Fruit fly (Drosophila melanogaster) whole organism, wandering third instar larva: ENCODE results near the gene CG32201.

Experiments
- Abd-B ChIP-seq: fragments of >200 bp; optimal IDR thresholded peaks from 2 replicates; lab custom pipeline; 2017; ENCODE audit warnings: missing biosample characterization, missing genetic modification characterization
- CG32264 ChIP-seq: fragments of 200-800 bp; sonication (Bioruptor generic); optimal IDR thresholded peaks from 2 replicates; lab custom pipeline; 2016; ENCODE audit warnings: missing biosample characterization, missing genetic modification characterization
- CG9705 ChIP-seq: fragments of 200-800 bp; sonication (Bioruptor generic); optimal IDR thresholded peaks from 2 replicates; lab custom pipeline; 2018; ENCODE audit warnings: missing biosample characterization, mild to moderate bottlenecking, missing genetic modification characterization
- CrebA ChIP-seq: fragments of 200-800 bp; sonication (Bioruptor generic); optimal IDR thresholded peaks from 2 replicates; lab custom pipeline; 2016; ENCODE audit warnings: missing biosample characterization, mild to moderate bottlenecking, missing genetic modification characterization, borderline replicate concordance
- Dfd ChIP-seq: fragments of >200 bp; optimal IDR thresholded peaks from 2 replicates; lab custom pipeline; 2017; ENCODE audit warnings: missing biosample characterization, missing genetic modification characterization
- Dif ChIP-seq: fragments of 200-275, 200-300 bp; sonication (Bioruptor generic); optimal IDR thresholded peaks from 2 replicates; lab custom pipeline; 2018; ENCODE audit warnings: missing biosample characterization, missing genetic modification characterization; ENCODE audit not compliant: partially characterized antibody
- GATAd ChIP-seq: sonication (Bioruptor generic); optimal IDR thresholded peaks from 2 replicates; lab custom pipeline; 2016; ENCODE audit warnings: missing biosample characterization, missing genetic modification characterization
- HLH106 ChIP-seq: fragments of 200-800 bp; optimal IDR thresholded peaks from 3 replicates; lab custom pipeline; 2019; ENCODE audit warnings: missing biosample characterization, mild to moderate bottlenecking, missing genetic modification characterization, moderate library complexity
- Hnf4 ChIP-seq: fragments of 200-800 bp; sonication (Bioruptor generic); optimal IDR thresholded peaks from 2 replicates; lab custom pipeline; 2016; ENCODE audit warnings: missing biosample characterization, mild to moderate bottlenecking, missing genetic modification characterization
- Hr78 ChIP-seq: fragments of >200 bp; optimal IDR thresholded peaks from 2 replicates; lab custom pipeline; 2017; ENCODE audit warnings: missing biosample characterization, missing genetic modification characterization
- Hr83 ChIP-seq: fragments of 200-300 bp; sonication (Bioruptor generic); optimal IDR thresholded peaks from 2 replicates; lab custom pipeline; 2016; ENCODE audit warnings: missing biosample characterization, mild to moderate bottlenecking, missing genetic modification characterization, moderate library complexity; ENCODE audit not compliant: poor library complexity, severe bottlenecking
- Jra ChIP-seq: sonication (Bioruptor generic); optimal IDR thresholded peaks from 2 replicates; lab custom pipeline; 2016; ENCODE audit warnings: missing biosample characterization, missing genetic modification characterization
- Mio ChIP-seq: sonication (Bioruptor generic); optimal IDR thresholded peaks from 2 replicates; lab custom pipeline; 2016; ENCODE audit warnings: missing biosample characterization, missing genetic modification characterization
- Myc ChIP-seq: fragments of >200 bp; optimal IDR thresholded peaks from 2 replicates; lab custom pipeline; 2017
- N ChIP-seq: fragments of >200 bp; optimal IDR thresholded peaks from 2 replicates; lab custom pipeline; 2018; ENCODE audit warnings: missing biosample characterization, missing external identifiers, missing genetic modification characterization
- OdsH ChIP-seq: fragments of 200-800 bp; sonication (Bioruptor generic); optimal IDR thresholded peaks from 2 replicates; lab custom pipeline; 2016; ENCODE audit warnings: missing biosample characterization, mild to moderate bottlenecking, missing genetic modification characterization
- Rel ChIP-seq, 2 experiments: fragments of 200-800 bp; sonication (Bioruptor generic) in 1 of 2; optimal IDR thresholded peaks; 2 replicates in 1 of 2; 3 replicates in 1 of 2; lab custom pipeline; 2016 to 2019; ENCODE audit warnings: mild to moderate bottlenecking in 2 of 2, missing biosample characterization in 2 of 2, missing genetic modification characterization in 2 of 2, moderate library complexity in 1 of 2
- Sp1 ChIP-seq: fragments of 200-800 bp; sonication (Bioruptor generic); optimal IDR thresholded peaks from 3 replicates; lab custom pipeline; 2019; ENCODE audit warnings: missing biosample characterization, mild to moderate bottlenecking, missing genetic modification characterization, moderate library complexity
- Vsx2 ChIP-seq: fragments of 200-300, 225-300 bp; sonication (Bioruptor generic); optimal IDR thresholded peaks from 2 replicates; lab custom pipeline; 2018; ENCODE audit warnings: missing biosample characterization, missing genetic modification characterization; ENCODE audit not compliant: partially characterized antibody
- br ChIP-seq: fragments of 200-800 bp; sonication (Bioruptor generic); optimal IDR thresholded peaks from 2 replicates; lab custom pipeline; 2016; ENCODE audit warnings: missing biosample characterization, missing genetic modification characterization
- brk ChIP-seq: fragments of 200-800 bp; sonication (Bioruptor generic); optimal IDR thresholded peaks from 2 replicates; lab custom pipeline; 2016; ENCODE audit warnings: missing biosample characterization, mild to moderate bottlenecking, missing genetic modification characterization
- dl ChIP-seq, 2 experiments: fragments of 175-275, 200-275 bp in 1 of 2; fragments of 200-275 bp in 1 of 2; sonication (Bioruptor generic); optimal IDR thresholded peaks; lab custom pipeline; 2018; ENCODE audit warnings: mild to moderate bottlenecking in 2 of 2, missing biosample characterization in 2 of 2, missing genetic modification characterization in 2 of 2, moderate library complexity in 2 of 2; ENCODE audit not compliant: partially characterized antibody in 2 of 2, insufficient read depth in 1 of 2
- dmrt93B ChIP-seq: fragments of 200-800 bp; sonication (Bioruptor generic); optimal IDR thresholded peaks from 2 replicates; lab custom pipeline; 2018; ENCODE audit warnings: missing biosample characterization, mild to moderate bottlenecking, missing genetic modification characterization
- dsf ChIP-seq: sonication (Bioruptor generic); optimal IDR thresholded peaks from 2 replicates; lab custom pipeline; 2016; ENCODE audit warnings: missing biosample characterization, missing genetic modification characterization, borderline replicate concordance
- ey ChIP-seq: fragments of 200-800 bp; sonication (Bioruptor generic); optimal IDR thresholded peaks from 2 replicates; lab custom pipeline; 2016; ENCODE audit warnings: missing biosample characterization, missing genetic modification characterization
- foxo ChIP-seq, 2 experiments: fragments of 200-800 bp; sonication (Bioruptor generic); optimal IDR thresholded peaks; 2 replicates in 1 of 2; 3 replicates in 1 of 2; lab custom pipeline; 2016 to 2017; ENCODE audit warnings: missing biosample characterization in 2 of 2, missing genetic modification characterization in 2 of 2
- fru ChIP-seq: fragments of 200-800 bp; sonication (Bioruptor generic); optimal IDR thresholded peaks from 3 replicates; lab custom pipeline; 2016; ENCODE audit warnings: missing biosample characterization, mild to moderate bottlenecking, missing genetic modification characterization
- h ChIP-seq: fragments of 200-800 bp; sonication (Bioruptor generic); optimal IDR thresholded peaks from 3 replicates; lab custom pipeline; 2016; ENCODE audit warnings: missing biosample characterization, mild to moderate bottlenecking, missing genetic modification characterization
- jim ChIP-seq: fragments of 175-275, 200-325 bp; sonication (Bioruptor generic); optimal IDR thresholded peaks from 2 replicates; lab custom pipeline; 2016; ENCODE audit warnings: missing biosample characterization, mild to moderate bottlenecking, missing genetic modification characterization
- lola ChIP-seq: fragments of >200 bp; optimal IDR thresholded peaks from 2 replicates; lab custom pipeline; 2017; ENCODE audit warnings: missing biosample characterization, missing genetic modification characterization
- pan ChIP-seq: fragments of >200 bp; optimal IDR thresholded peaks from 2 replicates; lab custom pipeline; 2017
- psq ChIP-seq: fragments of 200-800 bp; sonication (Bioruptor generic); optimal IDR thresholded peaks from 3 replicates; lab custom pipeline; 2017; ENCODE audit warnings: missing biosample characterization, mild to moderate bottlenecking, missing genetic modification characterization, moderate library complexity
- rgr ChIP-seq: fragments of 200-800 bp; sonication (Bioruptor generic); optimal IDR thresholded peaks from 3 replicates; lab custom pipeline; 2016; ENCODE audit warnings: missing biosample characterization, mild to moderate bottlenecking, missing genetic modification characterization
- sv ChIP-seq: fragments of 200-800 bp; sonication (Bioruptor generic); optimal IDR thresholded peaks from 3 replicates; lab custom pipeline; 2016; ENCODE audit warnings: missing biosample characterization, missing genetic modification characterization
- tai ChIP-seq: sonication (Bioruptor generic); optimal IDR thresholded peaks from 2 replicates; lab custom pipeline; 2016; ENCODE audit warnings: missing biosample characterization, missing genetic modification characterization
- usp ChIP-seq: fragments of >200 bp; optimal IDR thresholded peaks from 2 replicates; lab custom pipeline; 2017; ENCODE audit warnings: missing biosample characterization, missing genetic modification characterization
- woc ChIP-seq: sonication (Bioruptor generic); optimal IDR thresholded peaks from 2 replicates; lab custom pipeline; 2016; ENCODE audit warnings: missing biosample characterization, mild to moderate bottlenecking, missing genetic modification characterization

Gene CG32201

dm6 chr3L:18628458-18628857 lies 19.0 kb downstream of the CG32201 start:
- no peak for TF ChIP-seq lola (GFP tag; lab: Kevin White, UChicago)
- no peak for TF ChIP-seq psq (GFP tag; lab: Kevin White, UChicago)
- no peak for TF ChIP-seq Dfd (GFP tag; lab: Kevin White, UChicago)
- no peak for TF ChIP-seq HLH106
- TF ChIP-seq Rel (GFP tag; optimal IDR thresholded peaks at IDR 0.05; lab: Kevin White, UChicago): no peak
- TF ChIP-seq Rel (tag; optimal IDR thresholded peaks at IDR 0.05; lab: Kevin White, UChicago): peak; percentile 67
- no peak for TF ChIP-seq usp

- no peak for TF ChIP-seq OdsH (GFP tag; lab: Kevin White, UChicago)
- TF ChIP-seq Vsx2 (GFP tag; lab: Kevin White, UChicago): no peak
- TF ChIP-seq usp: no peak
- TF ChIP-seq jim: no peak
- TF ChIP-seq ey (GFP tag; lab: Kevin White, UChicago): no peak
- no peak for TF ChIP-seq rgr (GFP tag; lab: Kevin White, UChicago)
- no peak for TF ChIP-seq Hr83
- no peak for TF ChIP-seq HLH106
- no peak for TF ChIP-seq pan
- TF ChIP-seq Hnf4 (GFP tag; lab: Kevin White, UChicago): no peak
- TF ChIP-seq GATAd (GFP tag; lab: Kevin White, UChicago): no peak
- no peak for TF ChIP-seq Dfd (GFP tag; lab: Kevin White, UChicago)
- no peak for TF ChIP-seq Myc (lab: Kevin White, UChicago)
- TF ChIP-seq Abd-B (GFP tag; lab: Kevin White, UChicago): no peak
- no peak for TF ChIP-seq br (GFP tag; lab: Kevin White, UChicago)
- TF ChIP-seq woc (GFP tag; lab: Kevin White, UChicago): no peak
- no peak for TF ChIP-seq dmrt93B (GFP tag; lab: Kevin White, UChicago)
- no peak for TF ChIP-seq sv (GFP tag; lab: Kevin White, UChicago)
- TF ChIP-seq, all 38 proteins: peak for 0
Measured at dm6 chr3L:18629874-18630273, 20.5 kb downstream of the CG32201 start.

- TF ChIP-seq fru (GFP tag; lab: Kevin White, UChicago) (no peak), Dif (GFP tag; lab: Kevin White, UChicago) (no peak), Rel (GFP tag; optimal IDR thresholded peaks at IDR 0.05; lab: Kevin White, UChicago) (no peak), Rel (tag; optimal IDR thresholded peaks at IDR 0.05; lab: Kevin White, UChicago) (peak; percentile 92), CrebA (GFP tag; lab: Kevin White, UChicago) (peak; percentile 53)
Measured at dm6 chr3L:18632187-18632635, 22.8 kb downstream of the CG32201 start.

- peak; percentile 17 for TF ChIP-seq Vsx2 (GFP tag; lab: Kevin White, UChicago)
- TF ChIP-seq GATAd (GFP tag; lab: Kevin White, UChicago): no peak
- no peak for TF ChIP-seq Rel (GFP tag; optimal IDR thresholded peaks at IDR 0.05; lab: Kevin White, UChicago)
- TF ChIP-seq Rel (tag; optimal IDR thresholded peaks at IDR 0.05; lab: Kevin White, UChicago): peak; percentile 55
Measured at dm6 chr3L:18633084-18633483, 23.7 kb downstream of the CG32201 start.

dm6 chr3L:18634792-18635471 lies 25.5 kb downstream of the CG32201 start:
- no peak for TF ChIP-seq Hr78
- no peak for TF ChIP-seq lola (GFP tag; lab: Kevin White, UChicago)
- TF ChIP-seq Abd-B (GFP tag; lab: Kevin White, UChicago): no peak
- TF ChIP-seq dl (GFP tag; optimal IDR thresholded peaks at IDR 0.05; lab: Kevin White, UChicago; ENCODE audit: insufficient read depth in 1 of 2, partially characterized antibody in 2 of 2): peak in 1 of 2 experiments; percentile 50
- no peak for TF ChIP-seq GATAd (GFP tag; lab: Kevin White, UChicago)
- TF ChIP-seq h (GFP tag; lab: Kevin White, UChicago): peak; percentile 0
- no peak for TF ChIP-seq Myc (lab: Kevin White, UChicago)
- TF ChIP-seq N (GFP tag; lab: Kevin White, UChicago): no peak
- TF ChIP-seq rgr (GFP tag; lab: Kevin White, UChicago): peak; percentile 3
- no peak for TF ChIP-seq woc (GFP tag; lab: Kevin White, UChicago)
- TF ChIP-seq jim: no peak
- peak; percentile 13 for TF ChIP-seq Sp1 (GFP tag; lab: Kevin White, UChicago)
- no peak for TF ChIP-seq sv (GFP tag; lab: Kevin White, UChicago)
- TF ChIP-seq Vsx2 (GFP tag; lab: Kevin White, UChicago): no peak
- no peak for TF ChIP-seq Mio (GFP tag; lab: Kevin White, UChicago)
- TF ChIP-seq Rel (GFP tag; optimal IDR thresholded peaks at IDR 0.05; lab: Kevin White, UChicago): no peak
- peak; percentile 91 for TF ChIP-seq Rel (tag; optimal IDR thresholded peaks at IDR 0.05; lab: Kevin White, UChicago)
- TF ChIP-seq fru (GFP tag; lab: Kevin White, UChicago): no peak
- TF ChIP-seq Dif (GFP tag; lab: Kevin White, UChicago): no peak
- no peak for TF ChIP-seq CG9705 (GFP tag; lab: Kevin White, UChicago)
- no peak for TF ChIP-seq br (GFP tag; lab: Kevin White, UChicago)
- TF ChIP-seq pan: peak; percentile 28
- no peak for TF ChIP-seq brk (GFP tag; lab: Kevin White, UChicago)
- peak in 1 of 2 experiments; percentile 2 for TF ChIP-seq foxo (GFP tag; optimal IDR thresholded peaks at IDR 0.05; lab: Kevin White, UChicago)
- TF ChIP-seq tai: no peak
- no peak for TF ChIP-seq Dfd (GFP tag; lab: Kevin White, UChicago)
- no peak for TF ChIP-seq ey (GFP tag; lab: Kevin White, UChicago)
- TF ChIP-seq CrebA (GFP tag; lab: Kevin White, UChicago): no peak
- TF ChIP-seq Jra (GFP tag; lab: Kevin White, UChicago): no peak
- no peak for TF ChIP-seq CG32264
- TF ChIP-seq dsf (GFP tag; lab: Kevin White, UChicago): no peak
